Fruit fly (Drosophila melanogaster): Measurements from ENCODE around the gene CG4390.
A peak's percentile ranks its signal among the peaks of the same experiment; 100 is the strongest.

CG4390 gene

dm6 chr3R:20035887-20036286 lies 23.7 kb downstream of the CG4390 start, which contains the start of gene Regnase-1 (continued):
- TF ChIP-seq shn (GFP tag; optimal IDR thresholded peaks at IDR 0.05) (peak; percentile 93), br (optimal IDR thresholded peaks at IDR 0.05) (no peak), cad (GFP tag; optimal IDR thresholded peaks at IDR 0.05) (no peak), dati (GFP tag; IDR thresholded peaks at IDR 0.05) (peak; percentile 80), da (GFP tag; optimal IDR thresholded peaks at IDR 0.05) (peak; percentile 87), bbx (GFP tag; IDR thresholded peaks at IDR 0.05; ENCODE audit: partially characterized antibody) (peak; percentile 96), zen2 (GFP tag; IDR thresholded peaks at IDR 0.05; ENCODE audit: partially characterized antibody) (peak; percentile 95), CG17612 (GFP tag; IDR thresholded peaks at IDR 0.05) (peak; percentile 61; the same call in 1 of the 2 replicates), exex (tag; optimal IDR thresholded peaks at IDR 0.05) (peak; percentile 70), CG18764 (GFP tag; optimal IDR thresholded peaks at IDR 0.05) (peak; percentile 89), dmrt99B (tag; optimal IDR thresholded peaks at IDR 0.05) (peak; percentile 85), CG15696 (tag; optimal IDR thresholded peaks at IDR 0.05) (peak; percentile 60), onecut (GFP tag; IDR thresholded peaks at IDR 0.05) (peak; percentile 88), CG17912 (GFP tag; optimal IDR thresholded peaks at IDR 0.05) (peak; percentile 97), NK7.1 (GFP tag; optimal IDR thresholded peaks at IDR 0.05) (peak; percentile 84), NC2β (GFP tag; optimal IDR thresholded peaks at IDR 0.05) (peak; percentile 95), kah (GFP tag; optimal IDR thresholded peaks at IDR 0.05) (peak; percentile 96), CG9817 (tag; optimal IDR thresholded peaks at IDR 0.05) (peak; percentile 90), nom (GFP tag; optimal IDR thresholded peaks at IDR 0.05) (peak; percentile 93), CG2889 (GFP tag; IDR thresholded peaks at IDR 0.05) (0 out of 3 replicates have a peak, but pooled peaks have one; percentile 35), Hr51 (GFP tag; optimal IDR thresholded peaks at IDR 0.05) (peak; percentile 87), en (GFP tag; optimal IDR thresholded peaks at IDR 0.05) (peak; percentile 89), peb (GFP tag; IDR thresholded peaks at IDR 0.05) (peak; percentile 58; the same call in 1 of the 2 replicates), CG32772 (GFP tag; IDR thresholded peaks at IDR 0.05) (peak; percentile 65; the same call in 1 of the 2 replicates), CG10431 (GFP tag; optimal IDR thresholded peaks at IDR 0.05) (peak; percentile 88), ase (GFP tag; IDR thresholded peaks at IDR 0.05) (peak; percentile 76; the same call in 2 of the 3 replicates), kay (GFP tag; optimal IDR thresholded peaks at IDR 0.05) (peak; percentile 59), CG7745 (tag; optimal IDR thresholded peaks at IDR 0.05) (peak; percentile 38), CG9932 (GFP tag; IDR thresholded peaks at IDR 0.05) (peak; percentile 87), Hsf (GFP tag; optimal IDR thresholded peaks at IDR 0.05) (peak; percentile 91), CG17361 (GFP tag; IDR thresholded peaks at IDR 0.05) (peak; percentile 87), row (GFP tag; IDR thresholded peaks at IDR 0.05) (peak; percentile 74), CG11560 (tag; IDR thresholded peaks at IDR 0.05) (no peak)

dm6 chr3R:20031764-20032079 lies 27.8 kb downstream of the CG4390 start, which contains the start of gene idc:
TSS of gene idc (plus strand) at chr3R:20031823.
- TF ChIP-seq scrt (GFP tag; optimal IDR thresholded peaks at IDR 0.05) (no peak), sens (GFP tag) (no peak), Ravus (GFP tag; IDR thresholded peaks at IDR 0.05) (no peak), CG7839 (tag; optimal IDR thresholded peaks at IDR 0.05) (no peak), Med (GFP tag) (peak; percentile 71), cad (GFP tag; optimal IDR thresholded peaks at IDR 0.05) (peak; percentile 20), bsh (GFP tag; optimal IDR thresholded peaks at IDR 0.05) (no peak), Dbx (GFP tag; IDR thresholded peaks at IDR 0.05) (no peak), Hr3 (GFP tag; optimal IDR thresholded peaks at IDR 0.05) (no peak), Adf1 (GFP tag; IDR thresholded peaks at IDR 0.05) (no peak), CG8944 (GFP tag; optimal IDR thresholded peaks at IDR 0.05) (no peak), GATAe (GFP tag; conservative IDR thresholded peaks at IDR 0.05) (no peak), aop (GFP tag; IDR thresholded peaks at IDR 0.05) (no peak), sens-2 (GFP tag; IDR thresholded peaks at IDR 0.05) (no peak), CG10147 (GFP tag; optimal IDR thresholded peaks at IDR 0.05) (no peak), yki (optimal IDR thresholded peaks at IDR 0.05) (no peak), Awh (GFP tag; IDR thresholded peaks at IDR 0.05) (no peak), Oli (tag; optimal IDR thresholded peaks at IDR 0.05) (no peak), ftz-f1 (GFP tag; optimal IDR thresholded peaks at IDR 0.05) (no peak), CG18599 (GFP tag; optimal IDR thresholded peaks at IDR 0.05) (no peak), MESR4 (GFP tag; optimal IDR thresholded peaks at IDR 0.05) (peak; percentile 63), odd (GFP tag; optimal IDR thresholded peaks at IDR 0.05) (no peak)
